Worm (Caenorhabditis elegans) whole organism, young adult: ENCODE measurements around the gene lge-1.
A peak's percentile ranks its signal among the peaks of the same experiment; 100 is the strongest.

ENCODE experiments used
- B0019.2 ChIP-seq: fragments of 200-800 bp; sonication (Bioruptor generic); conservative IDR thresholded peaks from 2 replicates; pipeline ENCODE4 v1.3.6; 2022; ENCODE audit warnings: missing genetic modification reagents, missing genetic modification characterization, missing compliant biosample characterization
- B0035.1 ChIP-seq: sonication (generic microtip); optimal IDR thresholded peaks from 2 replicates; lab custom pipeline; 2016; ENCODE audit warnings: missing genetic modification characterization, mild to moderate bottlenecking, missing compliant biosample characterization, missing genotype, missing genetic modification reagents
- B0261.1 ChIP-seq: sonication (generic microtip); optimal IDR thresholded peaks from 2 replicates; lab custom pipeline; 2016; ENCODE audit warnings: mild to moderate bottlenecking, missing genetic modification characterization, moderate library complexity, missing compliant biosample characterization
- B0336.3 ChIP-seq: fragments of 200-800 bp; sonication (Bioruptor generic); IDR thresholded peaks from 2 replicates; pipeline ENCODE4 v1.3.6; 2022; ENCODE audit warnings: missing genetic modification characterization, missing compliant biosample characterization
- C06A6.2 ChIP-seq: fragments of 200-800 bp; sonication (Bioruptor generic); conservative IDR thresholded peaks from 2 replicates; pipeline ENCODE4 v1.3.6; 2022; ENCODE audit warnings: missing genetic modification characterization, missing compliant biosample characterization
- C17E4.6 ChIP-seq: fragments of 200-800 bp; sonication (Bioruptor generic); IDR thresholded peaks from 2 replicates; pipeline ENCODE4 v1.3.6; 2022; ENCODE audit warnings: missing genetic modification reagents, missing genetic modification characterization, missing compliant biosample characterization
- F22D6.2 ChIP-seq: sonication (generic microtip); optimal IDR thresholded peaks from 2 replicates; lab custom pipeline; 2016; ENCODE audit warnings: mild to moderate bottlenecking, missing genetic modification characterization, missing compliant biosample characterization
- F33H1.4 ChIP-seq: fragments of 200-800 bp; sonication (Bioruptor generic); IDR thresholded peaks from 2 replicates; pipeline ENCODE4 v1.3.6; 2022; ENCODE audit warnings: missing genetic modification reagents, missing genetic modification characterization, missing compliant biosample characterization
- F57C9.4 ChIP-seq: sonication (generic microtip); optimal IDR thresholded peaks from 2 replicates; lab custom pipeline; 2017; ENCODE audit warnings: mild to moderate bottlenecking, missing genetic modification characterization, missing compliant biosample characterization
- K12H6.12 ChIP-seq: fragments of 200-800 bp; sonication (Bioruptor generic); optimal IDR thresholded peaks from 2 replicates; lab custom pipeline; 2018; ENCODE audit warnings: mild to moderate bottlenecking, missing genetic modification characterization, missing compliant biosample characterization
- T07F8.4 ChIP-seq: sonication (generic microtip); optimal IDR thresholded peaks from 2 replicates; lab custom pipeline; 2016; ENCODE audit warnings: mild to moderate bottlenecking, missing genetic modification characterization, moderate library complexity, missing compliant biosample characterization
- Y53F4B.3 ChIP-seq: fragments of 200-800 bp; sonication (Bioruptor generic); IDR thresholded peaks from 2 replicates; pipeline ENCODE4 v1.3.6; 2022; ENCODE audit warnings: missing genetic modification reagents, missing genetic modification characterization, missing compliant biosample characterization
- Y53G8AR.9 ChIP-seq: fragments of 200-800 bp; sonication (Bioruptor generic); conservative IDR thresholded peaks from 2 replicates; pipeline ENCODE4 v1.3.6; 2022; ENCODE audit warnings: missing genetic modification reagents, missing genetic modification characterization, missing compliant biosample characterization
- aptf-2 ChIP-seq: fragments of 200-800 bp; sonication (Bioruptor generic); conservative IDR thresholded peaks from 2 replicates; pipeline ENCODE4 v1.3.6; 2022; ENCODE audit warnings: missing genetic modification reagents, missing genetic modification characterization, missing compliant biosample characterization
- bed-1 ChIP-seq: fragments of 200-800 bp; sonication (Bioruptor generic); IDR thresholded peaks from 2 replicates; pipeline ENCODE4 v1.3.6; 2022; ENCODE audit warnings: missing genetic modification reagents, missing genetic modification characterization, missing compliant biosample characterization
- bed-2 ChIP-seq: fragments of 200-800 bp; sonication (Bioruptor generic); IDR thresholded peaks from 2 replicates; pipeline ENCODE4 v1.3.6; 2022; ENCODE audit warnings: missing genetic modification reagents, missing genetic modification characterization, missing compliant biosample characterization
- die-1 ChIP-seq: sonication (generic microtip); optimal IDR thresholded peaks from 2 replicates; lab custom pipeline; 2016; ENCODE audit warnings: missing genotype, mild to moderate bottlenecking, missing genetic modification characterization, missing compliant biosample characterization
- dpff-1 ChIP-seq: sonication (generic microtip); optimal IDR thresholded peaks from 2 replicates; lab custom pipeline; 2017; ENCODE audit warnings: mild to moderate bottlenecking, missing genetic modification characterization, missing compliant biosample characterization
- dpl-1 ChIP-seq: fragments of 150-350 bp; optimal IDR thresholded peaks from 2 replicates; lab custom pipeline; 2014; ENCODE audit warnings: missing biosample characterization, missing genetic modification reagents, missing genetic modification characterization
- egl-44 ChIP-seq: fragments of 200-800 bp; sonication (Bioruptor generic); IDR thresholded peaks from 2 replicates; pipeline ENCODE4 v1.3.6; 2022; ENCODE audit warnings: missing genetic modification reagents, missing genetic modification characterization, missing compliant biosample characterization
- ets-4 ChIP-seq: fragments of 200-800 bp; sonication (Bioruptor generic); optimal IDR thresholded peaks from 2 replicates; lab custom pipeline; 2018; ENCODE audit warnings: mild to moderate bottlenecking, missing genetic modification characterization, missing compliant biosample characterization
- fkh-3 ChIP-seq: sonication (generic microtip); optimal IDR thresholded peaks from 2 replicates; lab custom pipeline; 2016; ENCODE audit warnings: mild to moderate bottlenecking, missing genetic modification characterization, missing compliant biosample characterization
- hlh-26 ChIP-seq: fragments of 200-800 bp; sonication (Bioruptor generic); conservative IDR thresholded peaks from 2 replicates; pipeline ENCODE4 v1.3.6; 2022; ENCODE audit warnings: missing genetic modification reagents, missing genetic modification characterization, missing compliant biosample characterization
- hrde-1 ChIP-seq: sonication (generic microtip); optimal IDR thresholded peaks from 2 replicates; lab custom pipeline; 2016; ENCODE audit warnings: missing genetic modification characterization, mild to moderate bottlenecking, missing compliant biosample characterization, moderate library complexity, missing genotype, missing genetic modification reagents, borderline replicate concordance
- madf-10 ChIP-seq: sonication (generic microtip); optimal IDR thresholded peaks from 2 replicates; lab custom pipeline; 2016; ENCODE audit warnings: mild to moderate bottlenecking, missing genetic modification characterization, missing compliant biosample characterization
- mcd-1 ChIP-seq: fragments of 200-800 bp; sonication (Bioruptor generic); IDR thresholded peaks from 2 replicates; pipeline ENCODE4 v1.3.6; 2022; ENCODE audit warnings: missing genetic modification reagents, missing genetic modification characterization, missing compliant biosample characterization
- mxl-1 ChIP-seq: sonication (generic microtip); optimal IDR thresholded peaks from 2 replicates; lab custom pipeline; 2016; ENCODE audit warnings: missing genetic modification characterization, missing compliant biosample characterization
- nfya-1 ChIP-seq: sonication (generic microtip); optimal IDR thresholded peaks from 2 replicates; lab custom pipeline; 2017; ENCODE audit warnings: antibody characterized with exemption, missing compliant biosample characterization, missing genetic modification characterization, borderline replicate concordance; ENCODE audit not compliant: insufficient read depth
- nfya-2 ChIP-seq: fragments of 200-800 bp; sonication (Bioruptor generic); IDR thresholded peaks from 2 replicates; pipeline ENCODE4 v1.3.6; 2022; ENCODE audit warnings: missing genetic modification reagents, missing genetic modification characterization, missing compliant biosample characterization
- nfyb-1 ChIP-seq: fragments of 200-800 bp; sonication (Bioruptor generic); IDR thresholded peaks from 2 replicates; pipeline ENCODE4 v1.3.6; 2022; ENCODE audit warnings: missing genetic modification reagents, missing genetic modification characterization, missing compliant biosample characterization
- nhr-90 ChIP-seq: sonication (generic microtip); optimal IDR thresholded peaks from 2 replicates; lab custom pipeline; 2016; ENCODE audit warnings: missing genotype, mild to moderate bottlenecking, missing genetic modification characterization, missing compliant biosample characterization
- pbrm-1 ChIP-seq: fragments of 200-800 bp; sonication (Bioruptor generic); IDR thresholded peaks from 2 replicates; pipeline ENCODE4 v1.3.6; 2022; ENCODE audit warnings: missing genetic modification reagents, missing genetic modification characterization, missing compliant biosample characterization
- pha-4 ChIP-seq: fragments of 150-350 bp; sonication (generic microtip); optimal IDR thresholded peaks from 2 replicates; lab custom pipeline; 2014; ENCODE audit warnings: missing biosample characterization, missing genetic modification reagents, missing genetic modification characterization
- rec-8 ChIP-seq, 2 experiments: sonication (generic microtip); optimal IDR thresholded peaks; 2 replicates each; lab custom pipeline; 2016; ENCODE audit warnings: mild to moderate bottlenecking in 2 of 2, missing genetic modification characterization in 2 of 2, missing genetic modification reagents in 2 of 2, missing genotype in 2 of 2, missing biosample characterization in 1 of 2, missing compliant biosample characterization in 1 of 2, moderate library complexity in 1 of 2
- snpc-1.1 ChIP-seq: sonication (generic microtip); optimal IDR thresholded peaks from 2 replicates; lab custom pipeline; 2017; ENCODE audit warnings: missing genetic modification characterization, mild to moderate bottlenecking, missing compliant biosample characterization, antibody characterized with exemption, moderate library complexity, missing genotype, missing genetic modification reagents; ENCODE audit not compliant: insufficient read depth
- snpc-4 ChIP-seq, 5 experiments: fragments of 150-350 bp in 1 of 5; sonication (generic microtip) in 4 of 5; optimal IDR thresholded peaks; 2 replicates each; lab custom pipeline; 2014 to 2018; ENCODE audit warnings: missing genetic modification characterization in 5 of 5, missing biosample characterization in 3 of 5, antibody characterized with exemption in 2 of 5, mild to moderate bottlenecking in 2 of 5, missing compliant biosample characterization in 2 of 5, missing genotype in 2 of 5, moderate library complexity in 2 of 5, missing genetic modification reagents in 1 of 5
- somi-1 ChIP-seq: fragments of 200-800 bp; sonication (Bioruptor generic); optimal IDR thresholded peaks from 2 replicates; lab custom pipeline; 2018; ENCODE audit warnings: mild to moderate bottlenecking, missing genetic modification characterization, missing compliant biosample characterization
- tlf-1 ChIP-seq: fragments of 200-800 bp; sonication (Bioruptor generic); optimal IDR thresholded peaks from 2 replicates; lab custom pipeline; 2018; ENCODE audit warnings: mild to moderate bottlenecking, missing genetic modification characterization, missing compliant biosample characterization
- unc-130 ChIP-seq: sonication (generic microtip); optimal IDR thresholded peaks from 2 replicates; lab custom pipeline; 2016; ENCODE audit warnings: missing genetic modification reagents, missing genetic modification characterization, missing compliant biosample characterization
- xnd-1 ChIP-seq: sonication (generic microtip); optimal IDR thresholded peaks from 2 replicates; lab custom pipeline; 2016; ENCODE audit warnings: missing genotype, missing genetic modification reagents, missing genetic modification characterization, missing compliant biosample characterization
- zfh-2 ChIP-seq: fragments of 200-800 bp; sonication (Bioruptor generic); conservative IDR thresholded peaks from 2 replicates; pipeline ENCODE4 v1.3.6; 2022; ENCODE audit warnings: missing genetic modification reagents, missing genetic modification characterization, missing compliant biosample characterization
- ztf-22 ChIP-seq: fragments of 200-800 bp; sonication (Bioruptor generic); optimal IDR thresholded peaks from 2 replicates; lab custom pipeline; 2018; ENCODE audit warnings: mild to moderate bottlenecking, missing genetic modification characterization, moderate library complexity, missing compliant biosample characterization
- ztf-25 ChIP-seq: fragments of 200-800 bp; sonication (Bioruptor generic); IDR thresholded peaks from 2 replicates; pipeline ENCODE4 v1.3.6; 2022; ENCODE audit warnings: missing genetic modification reagents, missing genetic modification characterization, missing compliant biosample characterization
- ztf-3 ChIP-seq: fragments of 200-800 bp; sonication (Bioruptor generic); optimal IDR thresholded peaks from 2 replicates; lab custom pipeline; 2018; ENCODE audit warnings: mild to moderate bottlenecking, missing genetic modification characterization, missing compliant biosample characterization

Gene lge-1

DNA sequence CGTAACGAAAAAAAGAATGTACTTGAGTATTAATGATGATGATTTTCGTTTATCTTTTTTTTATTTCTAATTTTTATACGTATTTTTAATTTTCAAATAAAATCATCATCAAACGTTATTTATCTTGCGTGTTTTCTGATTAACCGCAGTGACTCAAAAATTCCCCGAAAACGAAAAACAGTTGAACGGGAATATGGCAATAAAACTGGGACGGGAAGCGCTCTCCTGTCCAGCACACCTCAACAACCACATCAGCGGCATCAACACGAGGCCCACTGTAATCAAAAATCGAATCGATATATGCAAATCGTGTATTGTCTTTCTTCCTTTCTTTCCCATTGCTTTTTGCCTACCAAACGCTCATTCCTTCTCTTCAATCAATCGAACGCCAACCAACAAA lies 7.2 kb upstream of the lge-1 start, which contains the start of gene K09C8.2:
Gene K09C8.2, plus strand, starts transcription at position 301 of the 400 bp plus-strand sequence.
- no peak for TF ChIP-seq hlh-26 (GFP tag; lab: Robert Waterston, UW)
- no peak for TF ChIP-seq dpff-1 (tag; lab: Kevin White, UChicago)
- no peak for TF ChIP-seq die-1
- no peak for TF ChIP-seq B0336.3 (GFP tag; lab: Robert Waterston, UW)
- no peak for TF ChIP-seq pha-4 (tag; lab: Kevin White, UChicago)
- no peak for TF ChIP-seq ztf-3
- no peak for TF ChIP-seq ztf-22
- TF ChIP-seq ztf-25 (GFP tag; lab: Robert Waterston, UW), result no peak
- TF ChIP-seq hrde-1 (tag; lab: Kevin White, UChicago), result no peak
- TF ChIP-seq F33H1.4 (GFP tag; lab: Robert Waterston, UW), result no peak
- TF ChIP-seq Y53F4B.3, result no peak
- TF ChIP-seq somi-1, result no peak
- no peak for TF ChIP-seq nhr-90
- no peak for TF ChIP-seq F57C9.4 (tag; lab: Kevin White, UChicago)
- no peak for TF ChIP-seq nfyb-1 (GFP tag; lab: Robert Waterston, UW)
- no peak for TF ChIP-seq mxl-1 (tag; lab: Kevin White, UChicago)
- TF ChIP-seq madf-10 (tag; lab: Kevin White, UChicago), result no peak
- no peak for TF ChIP-seq fkh-3 (tag; lab: Kevin White, UChicago)
- no peak for TF ChIP-seq xnd-1 (tag; lab: Kevin White, UChicago)
- no peak for TF ChIP-seq C06A6.2
- TF ChIP-seq, all 124 proteins: peak for 0

DNA sequence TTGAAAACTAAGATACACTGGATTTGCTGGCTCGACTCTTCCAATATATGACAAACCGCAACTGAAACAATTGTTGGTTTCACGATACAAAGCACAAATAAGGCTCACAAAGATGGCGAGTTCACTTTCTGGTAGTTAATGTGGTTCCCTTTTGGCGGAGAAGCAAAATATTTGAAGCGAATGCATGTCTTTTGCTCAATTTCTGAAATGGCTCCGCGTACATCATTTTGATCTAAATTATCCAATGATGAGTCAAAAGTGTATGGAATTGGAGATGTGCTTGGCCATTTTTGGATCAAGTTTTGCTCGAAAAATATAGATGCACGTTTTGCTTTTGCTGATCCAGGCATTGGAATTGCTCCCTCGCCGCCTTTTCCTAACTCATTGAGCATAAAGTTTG lies 4.6 kb upstream of the lge-1 start:
- TF ChIP-seq pbrm-1 (GFP tag; lab: Robert Waterston, UW) (no peak), zfh-2 (GFP tag; lab: Robert Waterston, UW) (no peak), Y53G8AR.9 (GFP tag; lab: Robert Waterston, UW) (no peak), B0261.1 (tag; lab: Kevin White, UChicago) (no peak), snpc-1.1 (tag; lab: Kevin White, UChicago) (no peak), nfyb-1 (GFP tag; lab: Robert Waterston, UW) (no peak), tlf-1 (GFP tag; lab: Kevin White, UChicago) (no peak), madf-10 (tag; lab: Kevin White, UChicago) (no peak), C06A6.2 (no peak), unc-130 (no peak), T07F8.4 (tag; lab: Kevin White, UChicago) (no peak), nfya-2 (no peak), nfya-1 (tag; lab: Kevin White, UChicago) (no peak), dpff-1 (tag; lab: Kevin White, UChicago) (no peak), B0336.3 (GFP tag; lab: Robert Waterston, UW) (no peak), aptf-2 (GFP tag; lab: Robert Waterston, UW) (no peak)

DNA sequence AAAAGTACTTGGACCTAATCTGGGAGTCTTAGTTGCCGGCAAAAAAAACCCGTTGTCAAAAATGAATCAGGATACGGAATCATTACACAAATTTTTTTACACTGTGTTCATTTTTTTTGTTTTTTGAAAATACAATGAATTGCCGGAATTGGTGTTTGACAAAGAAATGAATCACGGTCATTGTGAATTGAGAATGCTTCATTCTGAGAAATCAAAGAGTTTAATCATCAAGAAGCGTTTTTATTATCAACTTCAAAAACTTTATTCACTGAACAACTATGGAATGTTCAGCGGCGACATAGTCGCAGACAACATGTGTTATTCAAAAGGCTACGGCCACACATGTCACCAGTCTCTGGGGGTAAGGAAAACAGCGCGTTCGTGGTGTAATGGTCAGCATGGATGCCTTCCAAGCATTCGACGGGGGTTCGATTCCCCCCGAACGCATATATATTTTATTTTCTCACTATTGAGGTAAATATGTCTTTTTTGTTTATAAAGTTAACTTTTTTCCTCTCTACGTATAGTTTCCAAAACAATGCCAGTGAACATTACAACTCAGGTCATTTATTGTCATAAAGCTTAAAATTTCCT lies 2.8 kb upstream of the lge-1 start, which contains the start of gene nas-10:
Gene nas-10, minus strand, starts transcription at position 51 of the 594 bp plus-strand sequence.
- no peak for TF ChIP-seq unc-130
- TF ChIP-seq bed-1 (GFP tag; lab: Robert Waterston, UW), result peak; percentile 75; the same call in 1 of the 2 replicates
- TF ChIP-seq B0035.1 (tag; lab: Kevin White, UChicago), result peak; percentile 64
- no peak; the same call in 1 of the 2 replicates for TF ChIP-seq mcd-1 (GFP tag; lab: Robert Waterston, UW)
- TF ChIP-seq F22D6.2, result no peak
- peak; percentile 87 to 91 for TF ChIP-seq rec-8 (tag; optimal IDR thresholded peaks at IDR 0.05; lab: Kevin White, UChicago)
- TF ChIP-seq bed-2 (GFP tag; lab: Robert Waterston, UW), result no peak
- no peak for TF ChIP-seq dpl-1 (GFP tag; lab: Kevin White, UChicago)
- TF ChIP-seq nfyb-1 (GFP tag; lab: Robert Waterston, UW), result peak; percentile 85
- TF ChIP-seq ets-4, result peak; percentile 56
- TF ChIP-seq K12H6.12, result peak; percentile 47
- no peak for TF ChIP-seq C17E4.6 (GFP tag; lab: Robert Waterston, UW)
- peak; percentile 83 for TF ChIP-seq snpc-4 (GFP tag; optimal IDR thresholded peaks at IDR 0.05; lab: Kevin White, UChicago)
- TF ChIP-seq snpc-4 (tag; optimal IDR thresholded peaks at IDR 0.05; lab: Kevin White, UChicago), result peak in 1 of 4 experiments; percentile 78
- peak; percentile 88 for TF ChIP-seq egl-44 (GFP tag; lab: Robert Waterston, UW)
- no peak for TF ChIP-seq B0019.2 (GFP tag; lab: Robert Waterston, UW)
- peak; percentile 73 for TF ChIP-seq hrde-1 (tag; lab: Kevin White, UChicago)
